Worm (Caenorhabditis elegans): ENCODE data around the gene dyn-1.

DNA sequence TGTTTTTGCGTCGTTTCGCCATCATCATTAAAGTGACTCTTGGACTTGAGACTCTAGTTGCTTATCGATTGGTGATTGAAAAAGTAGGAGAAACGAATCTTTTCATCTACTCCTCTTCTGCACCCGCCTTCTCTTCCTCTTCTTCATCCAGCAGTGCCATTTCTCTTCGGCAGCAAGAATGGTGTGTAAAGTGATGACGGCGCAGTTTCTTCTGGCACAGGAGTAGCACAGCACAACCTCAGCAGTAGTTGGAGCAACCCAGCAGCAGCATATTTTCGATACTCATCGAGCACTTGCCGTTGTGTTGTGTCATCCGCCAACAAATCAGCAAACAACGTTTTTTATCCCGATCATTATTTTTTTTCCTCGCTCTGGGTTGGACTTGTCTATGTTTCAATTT is 6.8 kb downstream of the dyn-1 start:
- TF ChIP-seq nhr-77 (tag; optimal IDR thresholded peaks at IDR 0.05) = no peak
- TF ChIP-seq nhr-12 (tag; optimal IDR thresholded peaks at IDR 0.05) = no peak
- TF ChIP-seq elt-3 (tag; optimal IDR thresholded peaks at IDR 0.05) = no peak
- no peak for TF ChIP-seq lsy-2 (tag; optimal IDR thresholded peaks at IDR 0.05)
- no peak for TF ChIP-seq unc-62 (GFP tag; optimal IDR thresholded peaks at IDR 0.05)
- TF ChIP-seq unc-39 (tag; optimal IDR thresholded peaks at IDR 0.05) = no peak
- TF ChIP-seq unc-55 (GFP tag; optimal IDR thresholded peaks at IDR 0.05) = no peak
- TF ChIP-seq R02D3.7 (tag; optimal IDR thresholded peaks at IDR 0.05) = no peak
- TF ChIP-seq nhr-10 (tag; optimal IDR thresholded peaks at IDR 0.05) = no peak
- no peak for TF ChIP-seq aly-2 (tag; optimal IDR thresholded peaks at IDR 0.05)
- no peak for TF ChIP-seq fos-1 (tag; optimal IDR thresholded peaks at IDR 0.05)
- TF ChIP-seq skn-1 (tag; optimal IDR thresholded peaks at IDR 0.05) = no peak
- TF ChIP-seq sma-3 (GFP tag; optimal IDR thresholded peaks at IDR 0.05) = no peak
- TF ChIP-seq snpc-4 (tag; optimal IDR thresholded peaks at IDR 0.05) = no peak

Measured in whole organism, L2 larva.